Fruit fly (Drosophila melanogaster) whole organism, embryonic: ENCODE results near the gene CG7065.

Source experiments
- Adf1 ChIP-seq: fragments of 200-800 bp; sonication (Bioruptor generic); IDR thresholded peaks from 2 replicates; pipeline ENCODE4 v1.3.6; 2022; ENCODE audit warnings: missing biosample characterization, missing genetic modification characterization
- Antp ChIP-seq: fragments of 200-800 bp; sonication (Bioruptor generic); optimal IDR thresholded peaks from 3 replicates; lab custom pipeline; 2016; ENCODE audit warnings: missing biosample characterization, missing genetic modification characterization
- B-H1 ChIP-seq: fragments of 200-800 bp; sonication (Bioruptor generic); IDR thresholded peaks from 3 replicates; pipeline ENCODE4 v1.3.6; 2022; ENCODE audit warnings: missing biosample characterization, missing genetic modification characterization
- CG10209 ChIP-seq: fragments of 200-800 bp; sonication (Bioruptor generic); optimal IDR thresholded peaks from 3 replicates; lab custom pipeline; 2017; ENCODE audit warnings: missing biosample characterization, mild to moderate bottlenecking, missing genetic modification characterization, missing genetic modification reagents
- CG1024 ChIP-seq: fragments of 200-800 bp; sonication (Bioruptor generic); IDR thresholded peaks from 2 replicates; pipeline ENCODE4 v1.3.6; 2022; ENCODE audit warnings: missing biosample characterization, missing genetic modification characterization
- CG11504 ChIP-seq: fragments of 200-800 bp; sonication (Bioruptor generic); optimal IDR thresholded peaks from 3 replicates; lab custom pipeline; 2019; ENCODE audit warnings: missing biosample characterization, mild to moderate bottlenecking, missing genetic modification characterization, moderate library complexity
- CG1233 ChIP-seq: fragments of 200-800 bp; sonication (Bioruptor generic); optimal IDR thresholded peaks from 4 replicates; lab custom pipeline; 2018; ENCODE audit warnings: missing biosample characterization, mild to moderate bottlenecking, missing genetic modification characterization
- CG12391 ChIP-seq: fragments of 200-800 bp; sonication (Bioruptor generic); optimal IDR thresholded peaks from 3 replicates; lab custom pipeline; 2018; ENCODE audit warnings: missing biosample characterization, mild to moderate bottlenecking, missing genetic modification characterization, moderate library complexity
- CG15073 ChIP-seq: fragments of 200-800 bp; sonication (Bioruptor generic); optimal IDR thresholded peaks from 2 replicates; lab custom pipeline; 2016; ENCODE audit warnings: missing biosample characterization, missing genetic modification characterization
- CG1602 ChIP-seq: fragments of 200-800 bp; sonication (Bioruptor generic); optimal IDR thresholded peaks from 3 replicates; lab custom pipeline; 2016; ENCODE audit warnings: missing biosample characterization, missing genetic modification characterization
- CG18262 ChIP-seq: fragments of 200-800 bp; optimal IDR thresholded peaks from 3 replicates; lab custom pipeline; 2019; ENCODE audit warnings: missing biosample characterization, mild to moderate bottlenecking, missing genetic modification characterization, moderate library complexity
- CG2199 ChIP-seq: fragments of 200-800 bp; sonication (Bioruptor generic); IDR thresholded peaks from 3 replicates; pipeline ENCODE4 v1.3.6; 2022; ENCODE audit warnings: missing biosample characterization, missing genetic modification characterization
- CG2678 ChIP-seq: fragments of 200-800 bp; sonication (Bioruptor generic); optimal IDR thresholded peaks from 3 replicates; lab custom pipeline; 2019; ENCODE audit warnings: missing biosample characterization, mild to moderate bottlenecking, missing genetic modification characterization, moderate library complexity
- CG3163 ChIP-seq: fragments of 200-800 bp; sonication (Bioruptor generic); optimal IDR thresholded peaks from 3 replicates; lab custom pipeline; 2016; ENCODE audit warnings: missing biosample characterization, missing genetic modification characterization
- CG34224 ChIP-seq: fragments of 200-800 bp; sonication (Bioruptor generic); IDR thresholded peaks from 3 replicates; pipeline ENCODE4 v1.3.6; 2022; ENCODE audit warnings: missing biosample characterization, missing genetic modification characterization; ENCODE audit not compliant: partially characterized antibody
- CG34422 ChIP-seq: fragments of 200-800 bp; sonication (Bioruptor generic); IDR thresholded peaks from 3 replicates; pipeline ENCODE4 v1.3.6; 2022; ENCODE audit warnings: missing biosample characterization, missing genetic modification characterization
- CG4328 ChIP-seq: fragments of 200-800 bp; sonication (Bioruptor generic); optimal IDR thresholded peaks from 3 replicates; lab custom pipeline; 2017; ENCODE audit warnings: missing biosample characterization, missing genetic modification reagents, missing genetic modification characterization
- CG4360 ChIP-seq: fragments of 200-800 bp; sonication (Bioruptor generic); IDR thresholded peaks from 2 replicates; pipeline ENCODE4 v1.3.6; 2022; ENCODE audit warnings: missing biosample characterization, missing genetic modification characterization
- CG6689 ChIP-seq: fragments of 200-800 bp; sonication (Bioruptor generic); IDR thresholded peaks from 2 replicates; pipeline ENCODE4 v1.3.6; 2022; ENCODE audit warnings: missing biosample characterization, missing genetic modification characterization
- CG6813 ChIP-seq: fragments of 200-800 bp; sonication (Bioruptor generic); optimal IDR thresholded peaks from 2 replicates; lab custom pipeline; 2017; ENCODE audit warnings: missing biosample characterization, missing genetic modification characterization, mild to moderate bottlenecking, moderate library complexity, missing genetic modification reagents
- CG8290 ChIP-seq, 3 experiments: fragments of 200-800 bp; sonication (Bioruptor generic); optimal IDR thresholded peaks; 2 replicates each; lab custom pipeline; 2016 to 2019; ENCODE audit warnings: missing biosample characterization in 3 of 3, missing genetic modification characterization in 3 of 3, mild to moderate bottlenecking in 2 of 3, moderate library complexity in 1 of 3
- CG8478 ChIP-seq: fragments of >200 bp; optimal IDR thresholded peaks from 2 replicates; lab custom pipeline; 2018
- Dfd ChIP-seq, 2 experiments: fragments of >200 bp; optimal IDR thresholded peaks; 2 replicates each; lab custom pipeline; 2017; ENCODE audit warnings: missing biosample characterization in 2 of 2, missing genetic modification characterization in 2 of 2
- E2f1 ChIP-seq: fragments of 200-800 bp; sonication (Bioruptor generic); IDR thresholded peaks from 2 replicates; pipeline ENCODE4 v1.3.6; 2022; ENCODE audit warnings: missing biosample characterization, missing genetic modification characterization
- Elba2 ChIP-seq: fragments of 200-800 bp; sonication (Bioruptor generic); optimal IDR thresholded peaks from 3 replicates; lab custom pipeline; 2016; ENCODE audit warnings: missing biosample characterization, missing genetic modification characterization
- HHEX ChIP-seq: fragments of 200-800 bp; sonication (Bioruptor generic); optimal IDR thresholded peaks from 3 replicates; lab custom pipeline; 2017; ENCODE audit warnings: missing biosample characterization, mild to moderate bottlenecking, missing genetic modification characterization, missing genetic modification reagents
- HLH54F ChIP-seq: fragments of 200-800 bp; sonication (Bioruptor generic); optimal IDR thresholded peaks from 3 replicates; lab custom pipeline; 2016; ENCODE audit warnings: missing biosample characterization, missing genetic modification characterization
- Mes4 ChIP-seq: fragments of 200-800 bp; sonication (Bioruptor generic); optimal IDR thresholded peaks from 2 replicates; lab custom pipeline; 2016; ENCODE audit warnings: missing biosample characterization, missing genetic modification characterization
- Oaz ChIP-seq: fragments of 200-800 bp; sonication (Bioruptor generic); IDR thresholded peaks from 2 replicates; pipeline ENCODE4 v1.3.6; 2022; ENCODE audit warnings: missing biosample characterization, missing genetic modification characterization
- Oli ChIP-seq: fragments of 200-800 bp; sonication (Bioruptor generic); optimal IDR thresholded peaks from 2 replicates; lab custom pipeline; 2018; ENCODE audit warnings: missing biosample characterization, mild to moderate bottlenecking, missing genetic modification characterization, moderate library complexity
- amos ChIP-seq: fragments of 200-800 bp; sonication (Bioruptor generic); IDR thresholded peaks from 2 replicates; pipeline ENCODE4 v1.3.6; 2022; ENCODE audit warnings: missing biosample characterization, missing genetic modification characterization; ENCODE audit not compliant: partially characterized antibody
- ash1 ChIP-seq: fragments of 200-800 bp; sonication (Bioruptor generic); optimal IDR thresholded peaks from 2 replicates; lab custom pipeline; 2018; ENCODE audit warnings: missing biosample characterization, mild to moderate bottlenecking, missing genetic modification characterization
- cg ChIP-seq: fragments of 200-800 bp; sonication (Bioruptor generic); optimal IDR thresholded peaks from 3 replicates; lab custom pipeline; 2019; ENCODE audit warnings: missing biosample characterization, mild to moderate bottlenecking, missing genetic modification characterization, moderate library complexity
- chm ChIP-seq: fragments of 200-800 bp; sonication (Bioruptor generic); IDR thresholded peaks from 2 replicates; pipeline ENCODE4 v1.3.6; 2022; ENCODE audit warnings: missing biosample characterization, missing genetic modification characterization
- corto ChIP-seq: fragments of 200-800 bp; sonication (Bioruptor generic); optimal IDR thresholded peaks from 2 replicates; lab custom pipeline; 2016; ENCODE audit warnings: missing biosample characterization, mild to moderate bottlenecking, missing genetic modification characterization, moderate library complexity
- cwo ChIP-seq: fragments of 200-800 bp; sonication (Bioruptor generic); optimal IDR thresholded peaks from 3 replicates; lab custom pipeline; 2017; ENCODE audit warnings: missing biosample characterization, missing genetic modification characterization, mild to moderate bottlenecking, moderate library complexity, missing genetic modification reagents
- dan ChIP-seq: fragments of 200-800 bp; sonication (Bioruptor generic); IDR thresholded peaks from 2 replicates; pipeline ENCODE4 v1.3.6; 2022; ENCODE audit warnings: missing biosample characterization, missing genetic modification characterization
- en ChIP-seq: fragments of 200-800 bp; sonication (Bioruptor generic); optimal IDR thresholded peaks from 2 replicates; lab custom pipeline; 2016; ENCODE audit warnings: missing biosample characterization, missing genetic modification characterization
- ftz-f1 ChIP-seq: fragments of 200-800 bp; sonication (Bioruptor generic); optimal IDR thresholded peaks from 2 replicates; lab custom pipeline; 2016; ENCODE audit warnings: missing biosample characterization, missing genetic modification characterization
- gcm ChIP-seq: fragments of 200-800 bp; sonication (Bioruptor generic); optimal IDR thresholded peaks from 2 replicates; lab custom pipeline; 2019; ENCODE audit warnings: missing biosample characterization, mild to moderate bottlenecking, missing genetic modification characterization, moderate library complexity
- grn ChIP-seq: fragments of 200-800 bp; sonication (Bioruptor generic); optimal IDR thresholded peaks from 3 replicates; lab custom pipeline; 2017; ENCODE audit warnings: missing biosample characterization, missing genetic modification characterization
- h ChIP-seq: fragments of >200 bp; optimal IDR thresholded peaks from 2 replicates; lab custom pipeline; 2017
- her ChIP-seq: fragments of 200-800 bp; sonication (Bioruptor generic); optimal IDR thresholded peaks from 2 replicates; lab custom pipeline; 2016; ENCODE audit warnings: missing biosample characterization, missing genetic modification characterization
- knrl ChIP-seq: fragments of 200-800 bp; sonication (Bioruptor generic); IDR thresholded peaks from 3 replicates; pipeline ENCODE4 v1.3.6; 2022; ENCODE audit warnings: missing biosample characterization, missing genetic modification characterization; ENCODE audit not compliant: partially characterized antibody
- p53 ChIP-seq: fragments of 200-800 bp; sonication (Bioruptor generic); optimal IDR thresholded peaks from 2 replicates; lab custom pipeline; 2016; ENCODE audit warnings: missing biosample characterization, missing genetic modification characterization
- pfk ChIP-seq: fragments of 200-800 bp; sonication (Bioruptor generic); optimal IDR thresholded peaks from 2 replicates; lab custom pipeline; 2018; ENCODE audit warnings: missing biosample characterization, mild to moderate bottlenecking, missing genetic modification characterization, moderate library complexity
- prd ChIP-seq, 3 experiments: fragments of >200 bp in 2 of 3; fragments of 200-800 bp in 1 of 3; sonication (Bioruptor generic) in 1 of 3; optimal IDR thresholded peaks in 2 of 3; IDR thresholded peaks in 1 of 3; 2 replicates in 2 of 3; 3 replicates in 1 of 3; pipeline versions ENCODE4 v1.3.6 to Lab custom; 2017 to 2022; ENCODE audit warnings: missing biosample characterization in 1 of 3, missing genetic modification characterization in 1 of 3
- ro ChIP-seq: fragments of 200-800 bp; sonication (Bioruptor generic); IDR thresholded peaks from 2 replicates; pipeline ENCODE4 v1.3.6; 2022; ENCODE audit warnings: missing biosample characterization, missing genetic modification characterization
- slbo ChIP-seq: fragments of 200-800 bp; sonication (Bioruptor generic); IDR thresholded peaks from 2 replicates; pipeline ENCODE4 v1.3.6; 2022; ENCODE audit warnings: missing biosample characterization, missing genetic modification characterization
- tin ChIP-seq: fragments of 200-800 bp; sonication (Bioruptor generic); optimal IDR thresholded peaks from 3 replicates; lab custom pipeline; 2016; ENCODE audit warnings: missing biosample characterization, missing genetic modification characterization

Gene CG7065

dm6 chrX:9118961-9119633, 23.2 kb upstream of the CG7065 start (continued):
- TF ChIP-seq p53 (GFP tag; lab: Kevin White, UChicago) (no peak), Elba2 (GFP tag; lab: Kevin White, UChicago) (no peak), Dfd (GFP tag; optimal IDR thresholded peaks at IDR 0.05; lab: Kevin White, UChicago) (no peak), CG12391 (no peak), Mes4 (GFP tag; lab: Kevin White, UChicago) (no peak), CG4328 (GFP tag; lab: Kevin White, UChicago) (no peak), prd (optimal IDR thresholded peaks at IDR 0.05; lab: Kevin White, UChicago) (no peak), prd (GFP tag; IDR thresholded peaks at IDR 0.05; lab: Robert Waterston, UW) (peak; percentile 27; the same call in 2 of the 3 replicates), ash1 (GFP tag; lab: Kevin White, UChicago) (no peak), her (GFP tag; lab: Kevin White, UChicago) (no peak), CG1602 (GFP tag; lab: Kevin White, UChicago) (no peak), ro (GFP tag; lab: Robert Waterston, UW) (no peak), tin (GFP tag; lab: Kevin White, UChicago) (peak; percentile 35), CG1233 (GFP tag; lab: Kevin White, UChicago) (peak; percentile 21), E2f1 (GFP tag; lab: Robert Waterston, UW) (no peak), ftz-f1 (GFP tag; lab: Kevin White, UChicago) (no peak), Oli (tag; lab: Kevin White, UChicago) (no peak), h (lab: Kevin White, UChicago) (no peak), CG10209 (GFP tag; lab: Kevin White, UChicago) (peak; percentile 2), CG15073 (GFP tag; lab: Kevin White, UChicago) (no peak), CG2678 (peak; percentile 80), knrl (GFP tag; lab: Robert Waterston, UW) (no peak), gcm (GFP tag; lab: Kevin White, UChicago) (no peak), HLH54F (GFP tag; lab: Kevin White, UChicago) (no peak), CG34422 (GFP tag; lab: Robert Waterston, UW) (no peak), amos (no peak), CG11504 (peak; percentile 71), chm (GFP tag; lab: Robert Waterston, UW) (0 out of 2 replicates have a peak, but pooled peaks have one; percentile 30), cg (peak; percentile 59), B-H1 (GFP tag; lab: Robert Waterston, UW) (no peak), CG1024 (GFP tag; lab: Robert Waterston, UW) (no peak), CG3163 (GFP tag; lab: Kevin White, UChicago) (no peak), CG8478 (lab: Kevin White, UChicago) (no peak), corto (GFP tag; lab: Kevin White, UChicago) (no peak), CG6813 (GFP tag; lab: Kevin White, UChicago) (peak; percentile 14), Antp (GFP tag; lab: Kevin White, UChicago) (peak; percentile 12), pfk (GFP tag; lab: Kevin White, UChicago) (no peak), Oaz (GFP tag; lab: Robert Waterston, UW) (no peak), CG8290 (GFP tag; optimal IDR thresholded peaks at IDR 0.05; lab: Kevin White, UChicago) (no peak), CG8290 (tag; optimal IDR thresholded peaks at IDR 0.05; lab: Kevin White, UChicago) (peak in 1 of 2 experiments; percentile 0), CG34224 (GFP tag; lab: Robert Waterston, UW) (no peak), dan (GFP tag; lab: Robert Waterston, UW) (no peak), en (GFP tag; lab: Kevin White, UChicago) (no peak), Adf1 (GFP tag; lab: Robert Waterston, UW) (no peak), cwo (GFP tag; lab: Kevin White, UChicago) (peak; percentile 28), CG4360 (GFP tag; lab: Robert Waterston, UW) (no peak), HHEX (GFP tag; lab: Kevin White, UChicago) (peak; percentile 46), CG18262 (tag; lab: Kevin White, UChicago) (peak; percentile 65), CG2199 (GFP tag; lab: Robert Waterston, UW) (no peak), grn (GFP tag; lab: Kevin White, UChicago) (no peak), slbo (GFP tag; lab: Robert Waterston, UW) (no peak), CG6689 (GFP tag; lab: Robert Waterston, UW) (no peak)
